Worm (Caenorhabditis elegans): Measurements from ENCODE around the gene C04A11.1.

Gene C04A11.1

DNA sequence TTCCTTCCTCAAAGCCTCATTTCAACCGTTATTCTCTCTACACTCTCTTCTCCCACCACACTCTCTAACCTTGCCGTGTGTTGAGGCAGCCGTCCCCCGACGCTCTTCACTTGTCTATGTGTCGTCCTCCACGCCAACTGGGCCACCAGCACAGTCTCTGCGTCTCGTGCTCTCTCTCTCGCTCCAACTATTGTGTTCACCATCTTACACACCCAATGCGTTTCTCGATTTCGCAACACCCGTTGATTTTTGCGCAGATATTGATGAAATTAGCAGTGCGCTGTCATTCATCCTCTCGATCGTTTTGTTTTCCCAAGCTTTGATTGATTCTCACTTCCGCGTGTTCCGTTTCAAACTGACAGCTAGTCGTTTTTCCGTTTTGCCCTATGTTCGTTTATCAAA, 26.8 kb downstream of the C04A11.1 start (continued):
- TF ChIP-seq F23B12.7 (tag; optimal IDR thresholded peaks at IDR 0.05; ENCODE audit: insufficient read depth) (no peak), C17E4.6 (GFP tag; IDR thresholded peaks at IDR 0.05) (no peak), nfya-2 (GFP tag; IDR thresholded peaks at IDR 0.05) (no peak), cebp-1 (GFP tag; IDR thresholded peaks at IDR 0.05) (peak; percentile 91), cebp-1 (tag; optimal IDR thresholded peaks at IDR 0.05) (peak; percentile 98), unc-62 (GFP tag; optimal IDR thresholded peaks at IDR 0.05) (no peak), rpc-1 (optimal IDR thresholded peaks at IDR 0.05) (no peak), rpc-1 (tag; optimal IDR thresholded peaks at IDR 0.05) (no peak), zim-3 (tag; optimal IDR thresholded peaks at IDR 0.05) (no peak), D2030.7 (GFP tag; IDR thresholded peaks at IDR 0.05) (no peak), attf-5 (GFP tag; optimal IDR thresholded peaks at IDR 0.05) (peak; percentile 55), athp-1 (tag; optimal IDR thresholded peaks at IDR 0.05) (no peak)

- TF ChIP-seq mcd-1 (GFP tag; IDR thresholded peaks at IDR 0.05) (no peak), lin-40 (tag; optimal IDR thresholded peaks at IDR 0.05) (no peak), Y53F4B.3 (GFP tag; IDR thresholded peaks at IDR 0.05) (no peak), somi-1 (GFP tag; optimal IDR thresholded peaks at IDR 0.05) (no peak), cebp-2 (GFP tag; IDR thresholded peaks at IDR 0.05) (no peak), chd-7 (tag; optimal IDR thresholded peaks at IDR 0.05) (no peak), lin-54 (GFP tag; optimal IDR thresholded peaks at IDR 0.05) (no peak), nfya-1 (tag; optimal IDR thresholded peaks at IDR 0.05; ENCODE audit: borderline replicate concordance, insufficient read depth) (no peak)
Observed at ce11 chrX:13687655-13688054, 27.3 kb downstream of the C04A11.1 start, which contains the start of gene adm-2. adm-2 (plus strand) TSS chrX:13687955.

ce11 chrX:13690333-13690732, 30.0 kb downstream of the C04A11.1 start:
- TF ChIP-seq die-1 (tag; optimal IDR thresholded peaks at IDR 0.05) (no peak), him-1 (tag; optimal IDR thresholded peaks at IDR 0.05) (no peak), B0035.1 (tag; optimal IDR thresholded peaks at IDR 0.05) (no peak), rpc-1 (optimal IDR thresholded peaks at IDR 0.05) (no peak), rpc-1 (tag; optimal IDR thresholded peaks at IDR 0.05) (no peak), nfyb-1 (GFP tag; IDR thresholded peaks at IDR 0.05) (0 out of 2 replicates have a peak, but pooled peaks have one; percentile 8), lin-54 (GFP tag; optimal IDR thresholded peaks at IDR 0.05) (no peak), ets-4 (GFP tag; optimal IDR thresholded peaks at IDR 0.05) (no peak), madf-8 (GFP tag; conservative IDR thresholded peaks at IDR 0.05) (no peak), attf-3 (GFP tag; conservative IDR thresholded peaks at IDR 0.05) (no peak), hmg-1.2 (GFP tag; IDR thresholded peaks at IDR 0.05) (peak; percentile 49; the same call in 1 of the 2 replicates), lin-26 (GFP tag; IDR thresholded peaks at IDR 0.05) (0 out of 2 replicates have a peak, but pooled peaks have one; percentile 45), hlh-12 (tag; optimal IDR thresholded peaks at IDR 0.05) (no peak), snpc-4 (GFP tag; optimal IDR thresholded peaks at IDR 0.05) (peak; percentile 43), snpc-4 (tag; optimal IDR thresholded peaks at IDR 0.05) (peak in 3 of 4 experiments; percentile 65 to 90 (median 88)), rcor-1 (GFP tag; IDR thresholded peaks at IDR 0.05) (no peak), dpl-1 (GFP tag; optimal IDR thresholded peaks at IDR 0.05) (no peak), ztf-28 (GFP tag; IDR thresholded peaks at IDR 0.05) (no peak), ZK185.1 (tag; optimal IDR thresholded peaks at IDR 0.05; ENCODE audit: poor library complexity, severe bottlenecking) (no peak), gei-17 (GFP tag; optimal IDR thresholded peaks at IDR 0.05) (no peak), ekl-4 (GFP tag; IDR thresholded peaks at IDR 0.05) (no peak), nhr-120 (GFP tag; IDR thresholded peaks at IDR 0.05) (no peak), snpc-1.1 (tag; optimal IDR thresholded peaks at IDR 0.05; ENCODE audit: insufficient read depth) (peak; percentile 57), aptf-2 (GFP tag; conservative IDR thresholded peaks at IDR 0.05) (no peak)

Measured in whole organism, young adult.